Worm (Caenorhabditis elegans) whole organism, late embryonic: ENCODE results near the gene egas-2.

Experiments used
- ets-4 ChIP-seq: sonication (generic microtip); optimal IDR thresholded peaks from 2 replicates; lab custom pipeline; 2016; ENCODE audit warnings: missing genetic modification characterization, missing compliant biosample characterization
- hlh-15 ChIP-seq: sonication (generic microtip); optimal IDR thresholded peaks from 2 replicates; lab custom pipeline; 2016; ENCODE audit warnings: missing genetic modification characterization, missing compliant biosample characterization
- lim-6 ChIP-seq: sonication (generic microtip); optimal IDR thresholded peaks from 2 replicates; lab custom pipeline; 2016; ENCODE audit warnings: missing genetic modification characterization, missing compliant biosample characterization
- npax-4 ChIP-seq: sonication (generic microtip); optimal IDR thresholded peaks from 2 replicates; lab custom pipeline; 2016; ENCODE audit warnings: missing genetic modification characterization, missing compliant biosample characterization
- pag-3 ChIP-seq: sonication (generic microtip); optimal IDR thresholded peaks from 2 replicates; lab custom pipeline; 2016; ENCODE audit warnings: missing compliant biosample characterization, missing genetic modification characterization, borderline replicate concordance
- unc-86 ChIP-seq: sonication (generic microtip); optimal IDR thresholded peaks from 2 replicates; lab custom pipeline; 2016; ENCODE audit warnings: missing genetic modification characterization, missing compliant biosample characterization

DNA sequence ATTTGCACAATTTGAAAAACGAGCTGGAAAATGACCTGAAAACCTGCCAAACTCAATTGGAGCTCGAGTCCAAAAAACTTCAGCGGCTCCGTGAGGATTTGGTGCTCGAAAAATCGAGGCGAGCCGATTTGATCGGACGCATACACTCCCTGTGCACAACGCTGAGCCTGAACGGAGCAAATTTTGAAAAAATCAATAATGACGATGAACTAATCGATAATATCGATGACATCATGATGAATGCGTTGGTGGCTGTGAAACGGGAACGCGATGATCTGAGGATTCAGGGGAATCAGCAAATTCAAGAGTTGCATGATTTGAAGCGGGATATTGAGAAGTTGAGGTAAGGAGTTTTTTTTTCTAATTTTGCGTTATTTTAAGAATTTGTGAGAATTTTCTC, 44.6 kb upstream of the egas-2 start:
- TF ChIP-seq ets-4 (tag; lab: Kevin White, UChicago) (no peak), lim-6 (no peak), hlh-15 (no peak), unc-86 (no peak), pag-3 (tag; lab: Kevin White, UChicago) (no peak), npax-4 (no peak)
